Worm (Caenorhabditis elegans) whole organism, L1 larva: Measurements from ENCODE around the gene twk-7.

Experiments used
- C04F5.9 ChIP-seq: sonication (generic microtip); optimal IDR thresholded peaks from 2 replicates; lab custom pipeline; 2016; ENCODE audit warnings: missing genetic modification characterization, missing compliant biosample characterization
- C34B4.2 ChIP-seq: sonication (generic microtip); optimal IDR thresholded peaks from 2 replicates; lab custom pipeline; 2017; ENCODE audit warnings: mild to moderate bottlenecking, missing genetic modification characterization, missing compliant biosample characterization
- F16B12.6 ChIP-seq: fragments of 150-350 bp; optimal IDR thresholded peaks from 2 replicates; lab custom pipeline; 2014; ENCODE audit warnings: missing biosample characterization, missing genetic modification characterization
- aha-1 ChIP-seq: fragments of 150-350 bp; optimal IDR thresholded peaks from 2 replicates; lab custom pipeline; 2014; ENCODE audit warnings: missing biosample characterization, missing genetic modification characterization
- blmp-1 ChIP-seq: fragments of 150-350 bp; optimal IDR thresholded peaks from 2 replicates; lab custom pipeline; 2014; ENCODE audit warnings: missing biosample characterization, missing genetic modification characterization
- ceh-63 ChIP-seq: fragments of 200-800 bp; sonication (Bioruptor generic); optimal IDR thresholded peaks from 2 replicates; lab custom pipeline; 2018; ENCODE audit warnings: mild to moderate bottlenecking, missing genetic modification characterization, missing compliant biosample characterization
- ceh-8 ChIP-seq: fragments of 200-800 bp; sonication (Bioruptor generic); optimal IDR thresholded peaks from 2 replicates; lab custom pipeline; 2018; ENCODE audit warnings: mild to moderate bottlenecking, missing genetic modification characterization, moderate library complexity, missing compliant biosample characterization
- ceh-82 ChIP-seq, 3 experiments: fragments of 150-350 bp in 1 of 3; sonication (generic microtip) in 2 of 3; optimal IDR thresholded peaks; 2 replicates each; lab custom pipeline; 2014 to 2017; ENCODE audit warnings: missing biosample characterization in 3 of 3, missing genetic modification characterization in 3 of 3
- dpl-1 ChIP-seq, 3 experiments: fragments of 150-350 bp in 2 of 3; sonication (generic microtip) in 1 of 3; optimal IDR thresholded peaks; 2 replicates each; lab custom pipeline; 2014 to 2017; ENCODE audit warnings: missing biosample characterization in 3 of 3, missing genetic modification characterization in 3 of 3, missing genetic modification reagents in 3 of 3
- efl-1 ChIP-seq, 4 experiments: fragments of 150-350 bp; optimal IDR thresholded peaks in 3 of 4; peaks in 1 of 4; 1 replicate in 1 of 4; 2 replicates in 3 of 4; lab custom pipeline; 2014; ENCODE audit warnings: missing biosample characterization in 2 of 4, missing genetic modification characterization in 2 of 4, missing genetic modification reagents in 2 of 4
- elt-2 ChIP-seq: sonication (generic microtip); optimal IDR thresholded peaks from 2 replicates; lab custom pipeline; 2016; ENCODE audit warnings: missing genetic modification characterization, mild to moderate bottlenecking, inconsistent platforms, missing compliant biosample characterization, missing genetic modification reagents
- elt-3 ChIP-seq, 6 experiments: fragments of 150-350 bp in 1 of 6; sonication (generic microtip); optimal IDR thresholded peaks; 2 replicates each; lab custom pipeline; 2017 to 2018; ENCODE audit warnings: missing biosample characterization in 6 of 6, missing genetic modification characterization in 6 of 6, inconsistent platforms in 1 of 6
- ets-5 ChIP-seq: fragments of 200-800 bp; sonication (Bioruptor generic); IDR thresholded peaks from 2 replicates; pipeline ENCODE4 v1.3.6; 2022; ENCODE audit warnings: missing genetic modification characterization, missing compliant biosample characterization
- fos-1 ChIP-seq: fragments of 150-350 bp; optimal IDR thresholded peaks from 2 replicates; lab custom pipeline; 2014; ENCODE audit warnings: missing biosample characterization, missing genetic modification characterization
- hlh-4 ChIP-seq: sonication (generic microtip); optimal IDR thresholded peaks from 2 replicates; lab custom pipeline; 2016; ENCODE audit warnings: mild to moderate bottlenecking, missing genetic modification characterization, missing compliant biosample characterization
- irx-1 ChIP-seq: sonication (generic microtip); optimal IDR thresholded peaks from 2 replicates; lab custom pipeline; 2016; ENCODE audit warnings: missing genetic modification characterization, missing compliant biosample characterization
- jun-1 ChIP-seq: fragments of 150-350 bp; optimal IDR thresholded peaks from 2 replicates; lab custom pipeline; 2014; ENCODE audit warnings: missing biosample characterization, missing genetic modification reagents, missing genetic modification characterization
- lin-13 ChIP-seq: fragments of 150-350 bp; optimal IDR thresholded peaks from 2 replicates; lab custom pipeline; 2014; ENCODE audit warnings: missing biosample characterization, missing genetic modification reagents, missing genetic modification characterization
- lin-14 ChIP-seq: fragments of 200-800 bp; sonication (Bioruptor generic); optimal IDR thresholded peaks from 2 replicates; lab custom pipeline; 2018; ENCODE audit warnings: mild to moderate bottlenecking, missing genetic modification characterization, moderate library complexity, missing compliant biosample characterization
- lin-15B ChIP-seq: fragments of 150-350 bp; sonication (generic microtip); optimal IDR thresholded peaks from 3 replicates; lab custom pipeline; 2014; ENCODE audit warnings: missing biosample characterization, missing genetic modification characterization
- mdl-1 ChIP-seq, 2 experiments: fragments of 150-350 bp; optimal IDR thresholded peaks; 2 replicates each; lab custom pipeline; 2014 to 2017; ENCODE audit warnings: missing biosample characterization in 2 of 2, missing genetic modification characterization in 2 of 2, inconsistent platforms in 1 of 2
- mep-1 ChIP-seq: fragments of 150-350 bp; optimal IDR thresholded peaks from 2 replicates; lab custom pipeline; 2014; ENCODE audit warnings: missing biosample characterization, missing genetic modification characterization
- nhr-11 ChIP-seq: fragments of 150-350 bp; optimal IDR thresholded peaks from 2 replicates; lab custom pipeline; 2014; ENCODE audit warnings: missing biosample characterization, missing genetic modification characterization
- nhr-19 ChIP-seq: fragments of 200-800 bp; sonication (Bioruptor generic); conservative IDR thresholded peaks from 2 replicates; pipeline ENCODE4 v1.3.6; 2022; ENCODE audit warnings: missing genetic modification characterization, missing compliant biosample characterization
- nhr-20 ChIP-seq: sonication (generic microtip); optimal IDR thresholded peaks from 2 replicates; lab custom pipeline; 2016; ENCODE audit warnings: mild to moderate bottlenecking, missing genetic modification characterization, missing compliant biosample characterization
- nhr-28 ChIP-seq: fragments of 150-350 bp; optimal IDR thresholded peaks from 2 replicates; lab custom pipeline; 2014; ENCODE audit warnings: missing biosample characterization, missing genetic modification characterization
- nhr-47 ChIP-seq: sonication (generic microtip); optimal IDR thresholded peaks from 2 replicates; lab custom pipeline; 2016; ENCODE audit warnings: mild to moderate bottlenecking, missing genetic modification characterization, moderate library complexity, missing compliant biosample characterization
- nhr-71 ChIP-seq: sonication (generic microtip); optimal IDR thresholded peaks from 2 replicates; lab custom pipeline; 2016; ENCODE audit warnings: mild to moderate bottlenecking, missing genetic modification characterization, moderate library complexity, missing compliant biosample characterization
- nhr-77 ChIP-seq: fragments of 150-350 bp; optimal IDR thresholded peaks from 2 replicates; lab custom pipeline; 2014; ENCODE audit warnings: missing biosample characterization, missing genetic modification characterization
- nhr-85 ChIP-seq: sonication (generic microtip); peaks from one replicate; lab custom pipeline; 2016; ENCODE audit warnings: missing genetic modification characterization, inconsistent platforms, missing compliant biosample characterization
- skn-1 ChIP-seq: fragments of 150-350 bp; optimal IDR thresholded peaks from 2 replicates; lab custom pipeline; 2014; ENCODE audit warnings: missing biosample characterization, missing genetic modification characterization
- snu-23 ChIP-seq: sonication (generic microtip); optimal IDR thresholded peaks from 2 replicates; lab custom pipeline; 2016; ENCODE audit warnings: missing genetic modification characterization, missing compliant biosample characterization
- sup-37 ChIP-seq: fragments of 200-800 bp; sonication (Bioruptor generic); optimal IDR thresholded peaks from 2 replicates; lab custom pipeline; 2018; ENCODE audit warnings: mild to moderate bottlenecking, missing genetic modification characterization, missing compliant biosample characterization
- tbx-2 ChIP-seq: sonication (generic microtip); optimal IDR thresholded peaks from 2 replicates; lab custom pipeline; 2016; ENCODE audit warnings: missing genetic modification characterization, missing compliant biosample characterization
- tlp-1 ChIP-seq: fragments of 150-350 bp; optimal IDR thresholded peaks from 2 replicates; lab custom pipeline; 2014; ENCODE audit warnings: missing biosample characterization, missing genetic modification characterization
- unc-130 ChIP-seq: fragments of 150-350 bp; optimal IDR thresholded peaks from 2 replicates; lab custom pipeline; 2017; ENCODE audit warnings: missing biosample characterization, missing genetic modification characterization, inconsistent platforms
- unc-30 ChIP-seq: sonication (generic microtip); optimal IDR thresholded peaks from 2 replicates; lab custom pipeline; 2017; ENCODE audit warnings: missing biosample characterization, missing genetic modification characterization
- unc-86 ChIP-seq: sonication (generic microtip); optimal IDR thresholded peaks from 2 replicates; lab custom pipeline; 2016; ENCODE audit warnings: missing genetic modification characterization, missing compliant biosample characterization
- vab-15 ChIP-seq: sonication (generic microtip); optimal IDR thresholded peaks from 2 replicates; lab custom pipeline; 2017; ENCODE audit warnings: missing genotype, mild to moderate bottlenecking, missing genetic modification characterization, missing compliant biosample characterization
- ztf-4 ChIP-seq: fragments of 150-350 bp; optimal IDR thresholded peaks from 2 replicates; lab custom pipeline; 2014; ENCODE audit warnings: missing biosample characterization, missing genetic modification characterization

The twk-7 gene

DNA sequence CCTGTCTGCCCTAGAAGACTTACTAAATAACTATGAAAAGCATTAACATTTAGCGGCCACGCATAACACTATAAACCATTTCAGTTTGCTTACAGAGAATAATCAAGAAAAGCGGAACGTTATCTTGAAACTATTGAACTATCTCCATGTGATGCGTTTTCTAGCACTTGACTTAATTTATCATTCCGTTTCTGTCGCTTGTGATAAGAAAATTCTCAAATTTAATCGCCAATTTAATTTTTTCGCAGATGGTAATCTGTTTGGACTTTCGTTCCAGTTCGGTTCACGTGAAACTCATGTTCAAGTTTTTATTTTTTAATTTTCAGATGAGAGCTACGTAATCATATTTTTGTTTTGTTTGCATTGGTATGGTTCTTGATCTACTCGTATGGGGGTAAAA lies 13.4 kb upstream of the twk-7 start (continued):
- no peak for TF ChIP-seq skn-1
- TF ChIP-seq ztf-4, result no peak
- no peak for TF ChIP-seq nhr-19
- no peak for TF ChIP-seq efl-1 (optimal IDR thresholded peaks at IDR 0.05; lab: Kevin White, UChicago)
- TF ChIP-seq efl-1 (GFP tag; optimal IDR thresholded peaks at IDR 0.05 in 1 of 2; lab: Kevin White, UChicago), result peak in 1 of 2 experiments; percentile 24
- no peak for TF ChIP-seq irx-1 (tag; lab: Kevin White, UChicago)
- no peak for TF ChIP-seq unc-130
- peak; percentile 92 for TF ChIP-seq elt-2 (tag; lab: Kevin White, UChicago)
- TF ChIP-seq nhr-85 (tag; lab: Kevin White, UChicago), result peak; percentile 23
- TF ChIP-seq C04F5.9 (tag; lab: Kevin White, UChicago), result no peak
- TF ChIP-seq mep-1 (tag; lab: Kevin White, UChicago), result no peak
- no peak for TF ChIP-seq ceh-82 (tag; optimal IDR thresholded peaks at IDR 0.05; lab: Kevin White, UChicago)
- peak; percentile 34 for TF ChIP-seq nhr-20 (tag; lab: Kevin White, UChicago)
- TF ChIP-seq unc-30 (tag; lab: Kevin White, UChicago), result no peak
- no peak for TF ChIP-seq hlh-4 (tag; lab: Kevin White, UChicago)
- peak; percentile 41 for TF ChIP-seq jun-1
- TF ChIP-seq nhr-77 (tag; lab: Kevin White, UChicago), result no peak
- no peak for TF ChIP-seq nhr-47 (tag; lab: Kevin White, UChicago)
- TF ChIP-seq vab-15 (tag; lab: Kevin White, UChicago), result no peak
- TF ChIP-seq nhr-28 (tag; lab: Kevin White, UChicago), result no peak
- TF ChIP-seq nhr-71 (tag; lab: Kevin White, UChicago), result peak; percentile 38
- TF ChIP-seq aha-1 (tag; lab: Kevin White, UChicago), result no peak
- peak; percentile 78 for TF ChIP-seq tlp-1 (tag; lab: Kevin White, UChicago)
- TF ChIP-seq mdl-1 (tag; optimal IDR thresholded peaks at IDR 0.05; lab: Kevin White, UChicago), result peak in 1 of 2 experiments; percentile 23
- TF ChIP-seq ets-5 (GFP tag; lab: Robert Waterston, UW), result no peak
- TF ChIP-seq F16B12.6 (tag; lab: Kevin White, UChicago), result no peak
- no peak for TF ChIP-seq nhr-11 (tag; lab: Kevin White, UChicago)
- TF ChIP-seq C34B4.2 (tag; lab: Kevin White, UChicago), result no peak
- TF ChIP-seq, all 84 proteins: peak for 12

DNA sequence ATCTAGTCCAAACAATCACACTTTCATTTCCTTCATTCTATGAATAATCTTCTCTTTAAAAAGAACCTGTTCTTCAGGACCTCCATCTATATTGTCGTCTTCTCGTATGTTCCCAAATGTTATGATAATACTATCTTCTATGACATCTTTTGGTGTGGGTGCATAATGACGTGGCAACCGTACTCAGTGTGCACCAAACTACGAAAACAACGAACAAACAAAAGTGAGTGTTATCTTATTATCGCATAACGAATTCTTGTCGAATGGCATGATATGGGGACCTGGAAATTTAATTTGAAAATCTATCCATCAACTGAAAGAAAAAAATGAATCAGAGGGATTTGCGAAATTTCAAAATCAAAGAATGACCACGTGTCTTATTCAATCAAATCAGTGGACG lies 12.5 kb upstream of the twk-7 start:
- TF ChIP-seq snu-23 (GFP tag; lab: Kevin White, UChicago) (peak; percentile 1), nhr-19 (peak; percentile 12; the same call in 1 of the 2 replicates), dpl-1 (GFP tag; optimal IDR thresholded peaks at IDR 0.05; lab: Kevin White, UChicago) (no peak), nhr-85 (tag; lab: Kevin White, UChicago) (peak; percentile 70), lin-15B (tag; lab: Kevin White, UChicago) (no peak), tbx-2 (tag; lab: Kevin White, UChicago) (no peak), efl-1 (optimal IDR thresholded peaks at IDR 0.05; lab: Kevin White, UChicago) (no peak), efl-1 (GFP tag; optimal IDR thresholded peaks at IDR 0.05 in 1 of 2; lab: Kevin White, UChicago) (no peak), unc-86 (tag; lab: Kevin White, UChicago) (no peak), blmp-1 (tag; lab: Kevin White, UChicago) (no peak), lin-14 (GFP tag; lab: Kevin White, UChicago) (peak; percentile 3)

DNA sequence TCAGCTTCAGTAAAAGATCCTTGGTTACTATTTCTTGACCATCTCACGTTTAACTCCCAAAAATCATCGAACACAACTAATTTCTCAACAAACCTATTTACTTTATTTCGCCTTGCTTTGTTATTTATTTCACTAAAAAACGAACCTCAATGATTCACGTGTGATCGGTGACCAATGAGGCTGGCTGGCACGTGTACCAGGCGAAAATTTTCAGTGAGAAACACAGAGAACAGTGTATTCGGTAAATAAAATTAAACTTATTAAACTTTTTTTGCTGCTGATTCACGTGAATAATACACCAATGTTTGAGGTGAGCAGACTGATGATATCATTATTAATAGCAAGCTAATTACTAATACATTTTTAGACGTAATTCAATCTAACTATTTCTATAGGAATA lies 11.9 kb upstream of the twk-7 start:
- peak; percentile 56 for TF ChIP-seq ceh-8 (GFP tag; lab: Kevin White, UChicago)
- peak; percentile 24; the same call in 1 of the 2 replicates for TF ChIP-seq nhr-19
- no peak for TF ChIP-seq efl-1 (optimal IDR thresholded peaks at IDR 0.05; lab: Kevin White, UChicago)
- TF ChIP-seq efl-1 (GFP tag; optimal IDR thresholded peaks at IDR 0.05 in 1 of 2; lab: Kevin White, UChicago), result peak in 1 of 2 experiments; percentile 22
- peak; percentile 40 for TF ChIP-seq snu-23 (GFP tag; lab: Kevin White, UChicago)
- TF ChIP-seq tbx-2 (tag; lab: Kevin White, UChicago), result peak; percentile 5
- no peak for TF ChIP-seq fos-1 (tag; lab: Kevin White, UChicago)
- TF ChIP-seq nhr-85 (tag; lab: Kevin White, UChicago), result peak; percentile 73
- peak; percentile 51 for TF ChIP-seq nhr-71 (tag; lab: Kevin White, UChicago)
- TF ChIP-seq lin-14 (GFP tag; lab: Kevin White, UChicago), result peak; percentile 23
- peak in 1 of 6 experiments; percentile 38 for TF ChIP-seq elt-3 (tag; optimal IDR thresholded peaks at IDR 0.05; lab: Kevin White, UChicago)
- no peak for TF ChIP-seq ceh-63 (GFP tag; lab: Kevin White, UChicago)
- TF ChIP-seq lin-13 (GFP tag; lab: Kevin White, UChicago), result no peak
- peak in 1 of 2 experiments; percentile 2 for TF ChIP-seq mdl-1 (tag; optimal IDR thresholded peaks at IDR 0.05; lab: Kevin White, UChicago)
- TF ChIP-seq nhr-20 (tag; lab: Kevin White, UChicago), result peak; percentile 60
- no peak for TF ChIP-seq sup-37
- TF ChIP-seq, all 84 proteins: peak for 11
